Worm (Caenorhabditis elegans): ENCODE results near the gene ugt-37.
A peak's percentile ranks its signal among the peaks of the same experiment; 100 is the strongest.

The ugt-37 gene

DNA sequence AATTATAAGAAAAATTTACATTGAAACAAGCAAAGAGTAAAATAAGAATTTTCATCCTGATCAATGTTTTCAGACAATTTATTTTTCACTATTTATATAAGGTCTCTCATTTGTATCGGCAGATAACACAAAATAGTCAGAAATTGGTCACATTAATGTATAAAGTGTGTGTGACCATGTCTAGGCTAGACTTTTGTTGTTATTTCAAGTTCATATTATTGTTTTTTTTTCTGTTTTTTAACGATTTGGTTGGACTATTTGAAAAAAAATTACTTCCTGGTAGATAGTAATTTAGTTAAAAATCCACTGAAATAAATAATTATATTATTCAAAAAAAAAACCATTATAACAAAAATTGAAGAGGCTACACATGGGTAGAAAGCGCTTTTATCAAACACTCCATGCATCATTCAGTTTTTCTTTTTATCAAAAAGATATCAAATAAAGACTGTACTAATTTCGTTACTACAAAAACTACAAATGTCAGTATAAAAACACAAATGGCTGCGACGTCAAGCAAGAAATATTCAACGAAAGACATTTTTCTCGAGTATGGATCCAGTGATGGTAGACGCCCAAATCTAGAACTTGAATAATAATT, at the start of gene ugt-37:
Gene ugt-37, minus strand, starts transcription at position 69 of the 601 bp plus-strand sequence.
- TF ChIP-seq egl-27 (tag; optimal IDR thresholded peaks at IDR 0.05) (no peak), skn-1 (tag; optimal IDR thresholded peaks at IDR 0.05) (no peak), sma-9 (GFP tag; optimal IDR thresholded peaks at IDR 0.05) (no peak), sma-9 (tag; optimal IDR thresholded peaks at IDR 0.05) (no peak), ztf-1 (GFP tag; conservative IDR thresholded peaks at IDR 0.05) (no peak), nhr-25 (tag; optimal IDR thresholded peaks at IDR 0.05) (no peak), ceh-82 (tag; optimal IDR thresholded peaks at IDR 0.05) (no peak), lin-39 (tag; optimal IDR thresholded peaks at IDR 0.05) (no peak), ceh-16 (tag; optimal IDR thresholded peaks at IDR 0.05) (no peak), gmeb-1 (tag; optimal IDR thresholded peaks at IDR 0.05) (no peak), snpc-4 (tag; optimal IDR thresholded peaks at IDR 0.05) (no peak), aly-2 (tag; optimal IDR thresholded peaks at IDR 0.05) (no peak), ZK546.5 (tag; optimal IDR thresholded peaks at IDR 0.05) (no peak), unc-55 (GFP tag; optimal IDR thresholded peaks at IDR 0.05) (no peak), nhr-10 (tag; optimal IDR thresholded peaks at IDR 0.05) (no peak), sem-4 (tag; optimal IDR thresholded peaks at IDR 0.05) (no peak), Y55F3AM.14 (GFP tag; optimal IDR thresholded peaks at IDR 0.05) (no peak), C34F6.9 (tag; optimal IDR thresholded peaks at IDR 0.05) (no peak), zag-1 (tag; optimal IDR thresholded peaks at IDR 0.05) (no peak)

- no peak for TF ChIP-seq gmeb-1 (tag; optimal IDR thresholded peaks at IDR 0.05)
- TF ChIP-seq ZK546.5 (tag; optimal IDR thresholded peaks at IDR 0.05): no peak
These were observed 49.7 kb upstream of the ugt-37 start for ce11 chrV:7194818-7195217.

ce11 chrV:7193562-7193961, 48.4 kb upstream of the ugt-37 start, which contains the start of gene F09G2.8:
TSS of gene F09G2.8 (minus strand) at chrV:7193662.
- TF ChIP-seq nhr-23 (tag; optimal IDR thresholded peaks at IDR 0.05) (no peak), unc-62 (GFP tag; optimal IDR thresholded peaks at IDR 0.05) (no peak)

DNA sequence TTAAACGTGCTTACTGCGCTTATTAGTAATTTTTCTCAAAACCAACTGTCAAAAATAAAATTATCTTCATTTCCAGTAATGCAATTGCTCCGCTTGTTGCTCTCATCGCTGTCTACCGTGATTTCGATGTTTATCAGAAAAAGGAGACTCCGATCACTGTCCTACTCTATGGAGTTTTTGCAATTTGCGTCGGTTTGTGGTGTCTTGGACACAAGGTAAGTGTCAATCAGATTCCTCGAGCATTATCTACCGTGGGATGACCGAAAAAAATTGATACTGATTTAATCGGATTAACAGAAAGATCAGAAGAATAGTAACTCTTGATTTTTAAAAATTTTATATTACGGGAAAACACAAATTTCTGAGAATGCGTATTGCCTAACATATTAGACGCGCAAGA, 42.2 kb upstream of the ugt-37 start:
- TF ChIP-seq ztf-11 (tag; optimal IDR thresholded peaks at IDR 0.05) (no peak), snpc-4 (tag; optimal IDR thresholded peaks at IDR 0.05) (no peak), blmp-1 (tag; optimal IDR thresholded peaks at IDR 0.05; ENCODE audit: insufficient read depth) (no peak), nhr-25 (tag; optimal IDR thresholded peaks at IDR 0.05) (no peak)

ce11 chrV:7186599-7186998, 41.5 kb upstream of the ugt-37 start:
- no peak for TF ChIP-seq unc-39 (tag; optimal IDR thresholded peaks at IDR 0.05)
- TF ChIP-seq fos-1 (tag; optimal IDR thresholded peaks at IDR 0.05): peak; percentile 81
- TF ChIP-seq sma-9 (GFP tag; optimal IDR thresholded peaks at IDR 0.05): peak; percentile 10
- no peak for TF ChIP-seq sma-9 (tag; optimal IDR thresholded peaks at IDR 0.05)
- TF ChIP-seq gmeb-1 (tag; optimal IDR thresholded peaks at IDR 0.05): peak; percentile 43
- no peak for TF ChIP-seq nhr-6 (tag; optimal IDR thresholded peaks at IDR 0.05)
- no peak for TF ChIP-seq snpc-4 (tag; optimal IDR thresholded peaks at IDR 0.05)
- no peak for TF ChIP-seq egl-27 (tag; optimal IDR thresholded peaks at IDR 0.05)
- TF ChIP-seq sem-4 (tag; optimal IDR thresholded peaks at IDR 0.05): no peak

DNA sequence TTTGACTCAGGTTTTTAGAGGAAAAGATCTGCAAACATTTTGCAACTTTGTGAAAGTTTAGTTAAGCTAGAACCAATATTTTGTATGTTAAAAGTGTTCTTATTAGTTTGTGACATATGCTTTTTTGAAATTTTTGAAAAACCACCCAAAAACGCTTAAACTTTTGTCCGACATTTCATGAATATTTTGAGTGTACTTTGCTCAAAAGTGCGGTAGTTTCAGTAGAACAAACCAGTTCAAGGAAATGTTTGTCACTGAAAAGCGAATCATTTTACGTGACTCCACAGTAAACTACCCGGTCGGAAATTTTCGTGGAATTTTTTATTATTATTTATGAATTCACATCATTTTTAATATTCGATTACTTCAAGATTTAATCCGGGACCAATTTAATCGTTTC, 39.4 kb upstream of the ugt-37 start, which contains the start of gene pitr-5:
Gene pitr-5, plus strand, starts transcription at position 301 of the 400 bp plus-strand sequence.
- TF ChIP-seq nhr-25 (tag; optimal IDR thresholded peaks at IDR 0.05) (no peak), Y55F3AM.14 (GFP tag; optimal IDR thresholded peaks at IDR 0.05) (no peak), aly-2 (tag; optimal IDR thresholded peaks at IDR 0.05) (no peak), R02D3.7 (tag; optimal IDR thresholded peaks at IDR 0.05) (no peak), egl-27 (tag; optimal IDR thresholded peaks at IDR 0.05) (no peak), elt-1 (tag; optimal IDR thresholded peaks at IDR 0.05) (no peak), lin-11 (tag; optimal IDR thresholded peaks at IDR 0.05) (no peak), ztf-1 (GFP tag; conservative IDR thresholded peaks at IDR 0.05) (no peak), gmeb-1 (tag; optimal IDR thresholded peaks at IDR 0.05) (no peak), crh-2 (tag; optimal IDR thresholded peaks at IDR 0.05) (no peak), snpc-4 (tag; optimal IDR thresholded peaks at IDR 0.05) (no peak), lin-13 (GFP tag; optimal IDR thresholded peaks at IDR 0.05) (no peak), mbf-1 (tag; optimal IDR thresholded peaks at IDR 0.05) (no peak), ama-1 (optimal IDR thresholded peaks at IDR 0.05) (no peak), sma-3 (GFP tag; optimal IDR thresholded peaks at IDR 0.05) (no peak), skn-1 (tag; optimal IDR thresholded peaks at IDR 0.05) (no peak)

All from whole organism, L2 larva.